Worm (Caenorhabditis elegans): Measurements from ENCODE around the gene nep-13.

DNA sequence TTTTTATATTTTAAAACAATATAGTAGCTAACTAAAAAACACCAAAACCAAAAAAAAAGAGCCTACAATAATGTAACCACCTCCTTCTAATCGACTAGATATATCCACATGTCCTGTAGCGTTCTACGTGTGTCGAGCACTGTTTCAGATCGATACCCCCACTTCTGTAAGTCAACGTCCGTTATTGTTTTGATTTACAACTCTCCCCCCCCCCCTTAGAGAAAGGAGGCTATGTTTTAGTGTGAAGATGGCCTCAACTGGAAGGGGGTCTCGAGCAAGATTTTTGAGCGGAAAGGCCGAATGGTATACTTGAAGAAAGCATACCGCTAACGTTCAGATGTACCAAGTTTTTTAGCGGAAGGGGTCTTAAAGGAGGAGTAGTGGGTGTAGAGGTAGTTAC lies 4.8 kb upstream of the nep-13 start, which contains the start of gene F02E11.4:
- TF ChIP-seq nhr-237 (tag; optimal IDR thresholded peaks at IDR 0.05) = no peak
- TF ChIP-seq gmeb-1 (tag; optimal IDR thresholded peaks at IDR 0.05) = no peak
- TF ChIP-seq ztf-11 (tag; optimal IDR thresholded peaks at IDR 0.05) = no peak
- no peak for TF ChIP-seq unc-62 (GFP tag; optimal IDR thresholded peaks at IDR 0.05)
- no peak for TF ChIP-seq blmp-1 (tag; optimal IDR thresholded peaks at IDR 0.05; ENCODE audit: insufficient read depth)

All from whole organism, L2 larva.